Fruit fly (Drosophila melanogaster): ENCODE results near the gene CG7565.

CG7565 gene

DNA sequence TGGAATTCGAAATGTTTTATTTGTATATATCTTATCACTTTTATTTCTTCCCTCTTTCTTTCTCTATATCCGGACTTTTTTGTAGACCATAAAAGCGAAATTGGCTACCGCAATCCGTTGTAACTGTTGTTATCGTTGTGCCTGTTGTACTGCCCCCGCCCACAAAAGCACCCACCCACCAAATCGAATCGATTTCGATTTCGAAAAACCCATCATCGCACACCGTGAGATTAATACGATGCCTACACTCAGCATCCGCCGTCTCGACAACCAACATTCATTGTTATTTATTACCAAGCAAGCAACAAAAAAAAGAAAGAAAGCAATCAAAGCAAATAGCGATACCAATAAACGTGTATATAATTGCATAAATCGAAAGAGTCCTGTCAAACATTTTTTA, 16.6 kb upstream of the CG7565 start:
- TF ChIP-seq dl (GFP tag; optimal IDR thresholded peaks at IDR 0.05; ENCODE audit: insufficient read depth in 1 of 2, partially characterized antibody in 2 of 2) (no peak), dmrt93B (GFP tag; optimal IDR thresholded peaks at IDR 0.05) (no peak), rgr (GFP tag; optimal IDR thresholded peaks at IDR 0.05) (no peak), brk (GFP tag; optimal IDR thresholded peaks at IDR 0.05) (no peak), ey (GFP tag; optimal IDR thresholded peaks at IDR 0.05) (no peak), jim (GFP tag; optimal IDR thresholded peaks at IDR 0.05) (no peak), Vsx2 (GFP tag; optimal IDR thresholded peaks at IDR 0.05; ENCODE audit: partially characterized antibody) (no peak), OdsH (GFP tag; optimal IDR thresholded peaks at IDR 0.05) (no peak), Jra (GFP tag; optimal IDR thresholded peaks at IDR 0.05) (no peak), CG32264 (GFP tag; optimal IDR thresholded peaks at IDR 0.05) (no peak)

DNA sequence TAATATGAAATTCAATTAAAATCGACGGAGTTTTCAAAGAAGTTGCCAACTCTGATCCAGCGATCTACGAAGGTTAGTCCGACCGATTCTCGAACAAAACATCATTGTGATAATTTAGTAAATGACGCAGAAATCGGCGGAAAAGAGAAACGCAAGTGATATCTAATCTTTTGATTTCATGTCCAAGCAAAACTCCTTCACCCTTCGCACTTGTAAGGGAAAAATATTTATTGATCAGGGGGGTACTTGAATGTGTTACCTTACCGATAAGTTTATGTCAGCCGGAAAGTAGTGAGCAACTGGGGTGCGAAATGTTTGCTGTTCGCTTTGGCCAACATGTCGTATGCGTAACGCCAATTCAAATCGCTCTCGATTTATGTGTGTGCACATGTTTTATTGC, 5.5 kb upstream of the CG7565 start:
- TF ChIP-seq rgr (GFP tag; optimal IDR thresholded peaks at IDR 0.05): no peak
- no peak for TF ChIP-seq sage (GFP tag; optimal IDR thresholded peaks at IDR 0.05)
- TF ChIP-seq CG9705 (GFP tag; optimal IDR thresholded peaks at IDR 0.05): no peak
- no peak for TF ChIP-seq Mio (GFP tag; optimal IDR thresholded peaks at IDR 0.05)
- TF ChIP-seq Dif (GFP tag; optimal IDR thresholded peaks at IDR 0.05; ENCODE audit: partially characterized antibody): no peak
- TF ChIP-seq dmrt93B (GFP tag; optimal IDR thresholded peaks at IDR 0.05): no peak
- no peak for TF ChIP-seq usp (GFP tag; optimal IDR thresholded peaks at IDR 0.05)
- no peak for TF ChIP-seq OdsH (GFP tag; optimal IDR thresholded peaks at IDR 0.05)
- no peak for TF ChIP-seq Vsx2 (GFP tag; optimal IDR thresholded peaks at IDR 0.05; ENCODE audit: partially characterized antibody)
- TF ChIP-seq Hr78 (GFP tag; optimal IDR thresholded peaks at IDR 0.05): no peak
- no peak for TF ChIP-seq jim (GFP tag; optimal IDR thresholded peaks at IDR 0.05)
- TF ChIP-seq Hr83 (GFP tag; optimal IDR thresholded peaks at IDR 0.05; ENCODE audit: poor library complexity, severe bottlenecking): no peak
- no peak for TF ChIP-seq GATAd (GFP tag; optimal IDR thresholded peaks at IDR 0.05)
- no peak for TF ChIP-seq lola (GFP tag; optimal IDR thresholded peaks at IDR 0.05)
- TF ChIP-seq foxo (GFP tag; optimal IDR thresholded peaks at IDR 0.05): no peak
- TF ChIP-seq HLH106 (tag; optimal IDR thresholded peaks at IDR 0.05): no peak
- no peak for TF ChIP-seq Myc (optimal IDR thresholded peaks at IDR 0.05)
- TF ChIP-seq woc (GFP tag; optimal IDR thresholded peaks at IDR 0.05): no peak
- no peak for TF ChIP-seq Abd-B (GFP tag; optimal IDR thresholded peaks at IDR 0.05)
- TF ChIP-seq ey (GFP tag; optimal IDR thresholded peaks at IDR 0.05): no peak

DNA sequence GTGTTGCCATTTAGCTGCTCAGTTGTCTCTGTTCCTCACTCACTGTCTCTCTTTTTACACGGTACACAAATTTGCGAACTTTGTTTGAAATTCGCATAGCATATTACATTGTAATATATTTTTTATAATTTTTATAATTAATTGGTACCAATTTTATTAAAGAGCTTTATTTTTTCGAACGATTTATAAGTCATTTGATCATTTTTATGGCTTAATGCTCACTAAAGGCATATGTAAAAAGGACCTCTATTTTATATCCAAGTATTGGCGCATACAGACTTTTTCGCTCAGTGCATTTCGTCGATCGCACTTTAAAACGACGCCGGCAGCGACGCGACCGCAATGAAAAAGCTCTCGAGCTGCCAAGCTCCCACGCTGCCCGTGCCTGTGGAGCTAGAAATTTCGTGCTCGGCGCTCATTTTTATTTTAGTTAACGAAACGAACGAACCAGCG, 4.5 kb upstream of the CG7565 start:
- TF ChIP-seq HLH106 (tag; optimal IDR thresholded peaks at IDR 0.05): peak; percentile 91
- no peak for TF ChIP-seq Hr83 (GFP tag; optimal IDR thresholded peaks at IDR 0.05; ENCODE audit: poor library complexity, severe bottlenecking)
- TF ChIP-seq dl (GFP tag; optimal IDR thresholded peaks at IDR 0.05; ENCODE audit: insufficient read depth in 1 of 2, partially characterized antibody in 2 of 2): no peak
- peak; percentile 15 for TF ChIP-seq sage (GFP tag; optimal IDR thresholded peaks at IDR 0.05)
- TF ChIP-seq Abd-B (GFP tag; optimal IDR thresholded peaks at IDR 0.05): no peak
- no peak for TF ChIP-seq pan (optimal IDR thresholded peaks at IDR 0.05)
- no peak for TF ChIP-seq lola (GFP tag; optimal IDR thresholded peaks at IDR 0.05)
- no peak for TF ChIP-seq N (GFP tag; optimal IDR thresholded peaks at IDR 0.05)
- TF ChIP-seq Hr78 (GFP tag; optimal IDR thresholded peaks at IDR 0.05): no peak
- no peak for TF ChIP-seq Dif (GFP tag; optimal IDR thresholded peaks at IDR 0.05; ENCODE audit: partially characterized antibody)
- TF ChIP-seq Sp1 (GFP tag; optimal IDR thresholded peaks at IDR 0.05): peak; percentile 91
- TF ChIP-seq psq (GFP tag; optimal IDR thresholded peaks at IDR 0.05): peak; percentile 92
- TF ChIP-seq br (GFP tag; optimal IDR thresholded peaks at IDR 0.05): peak; percentile 78
- no peak for TF ChIP-seq Myc (optimal IDR thresholded peaks at IDR 0.05)
- TF ChIP-seq tai (GFP tag; optimal IDR thresholded peaks at IDR 0.05): no peak
- peak in 1 of 2 experiments; percentile 95 for TF ChIP-seq foxo (GFP tag; optimal IDR thresholded peaks at IDR 0.05)
- peak; percentile 79 for TF ChIP-seq ey (GFP tag; optimal IDR thresholded peaks at IDR 0.05)
- TF ChIP-seq rgr (GFP tag; optimal IDR thresholded peaks at IDR 0.05): peak; percentile 94
- peak; percentile 89 for TF ChIP-seq dmrt93B (GFP tag; optimal IDR thresholded peaks at IDR 0.05)
- TF ChIP-seq fru (GFP tag; optimal IDR thresholded peaks at IDR 0.05): peak; percentile 92
- peak; percentile 47 for TF ChIP-seq Rel (GFP tag; optimal IDR thresholded peaks at IDR 0.05)
- TF ChIP-seq Rel (tag; optimal IDR thresholded peaks at IDR 0.05): peak; percentile 43
- peak; percentile 19 for TF ChIP-seq CG32264 (GFP tag; optimal IDR thresholded peaks at IDR 0.05)
- TF ChIP-seq brk (GFP tag; optimal IDR thresholded peaks at IDR 0.05): peak; percentile 73
- TF ChIP-seq woc (GFP tag; optimal IDR thresholded peaks at IDR 0.05): peak; percentile 55
- TF ChIP-seq h (GFP tag; optimal IDR thresholded peaks at IDR 0.05): peak; percentile 93
- peak; percentile 94 for TF ChIP-seq OdsH (GFP tag; optimal IDR thresholded peaks at IDR 0.05)
- peak; percentile 76 for TF ChIP-seq CrebA (GFP tag; optimal IDR thresholded peaks at IDR 0.05; ENCODE audit: borderline replicate concordance)
- TF ChIP-seq Vsx2 (GFP tag; optimal IDR thresholded peaks at IDR 0.05; ENCODE audit: partially characterized antibody): no peak
- TF ChIP-seq CG9705 (GFP tag; optimal IDR thresholded peaks at IDR 0.05): peak; percentile 90
- TF ChIP-seq Dfd (GFP tag; optimal IDR thresholded peaks at IDR 0.05): no peak
- TF ChIP-seq GATAd (GFP tag; optimal IDR thresholded peaks at IDR 0.05): no peak
- TF ChIP-seq Hnf4 (GFP tag; optimal IDR thresholded peaks at IDR 0.05): peak; percentile 83
- no peak for TF ChIP-seq usp (GFP tag; optimal IDR thresholded peaks at IDR 0.05)
- no peak for TF ChIP-seq dsf (GFP tag; optimal IDR thresholded peaks at IDR 0.05; ENCODE audit: borderline replicate concordance)
- TF ChIP-seq Jra (GFP tag; optimal IDR thresholded peaks at IDR 0.05): peak; percentile 53
- TF ChIP-seq sv (GFP tag; optimal IDR thresholded peaks at IDR 0.05): peak; percentile 87
- no peak for TF ChIP-seq jim (GFP tag; optimal IDR thresholded peaks at IDR 0.05)
- TF ChIP-seq Mio (GFP tag; optimal IDR thresholded peaks at IDR 0.05): peak; percentile 20

All from whole organism, wandering third instar larva.